Fruit fly (Drosophila melanogaster) whole organism, pupa: Measurements from ENCODE around the gene MTPAP.

Experiments used
- CG13204 ChIP-seq: fragments of 200-800 bp; sonication (Bioruptor generic); optimal IDR thresholded peaks from 2 replicates; lab custom pipeline; 2018; ENCODE audit warnings: missing biosample characterization, mild to moderate bottlenecking, missing genetic modification characterization, moderate library complexity
- CG14655 ChIP-seq: fragments of 200-800 bp; sonication (Bioruptor generic); optimal IDR thresholded peaks from 3 replicates; lab custom pipeline; 2017; ENCODE audit warnings: mild to moderate bottlenecking, missing biosample characterization, missing genetic modification reagents, missing genetic modification characterization
- CG34367 ChIP-seq: fragments of 200-800 bp; sonication (Bioruptor generic); optimal IDR thresholded peaks from 2 replicates; lab custom pipeline; 2018; ENCODE audit warnings: missing biosample characterization, mild to moderate bottlenecking, missing genetic modification characterization

DNA sequence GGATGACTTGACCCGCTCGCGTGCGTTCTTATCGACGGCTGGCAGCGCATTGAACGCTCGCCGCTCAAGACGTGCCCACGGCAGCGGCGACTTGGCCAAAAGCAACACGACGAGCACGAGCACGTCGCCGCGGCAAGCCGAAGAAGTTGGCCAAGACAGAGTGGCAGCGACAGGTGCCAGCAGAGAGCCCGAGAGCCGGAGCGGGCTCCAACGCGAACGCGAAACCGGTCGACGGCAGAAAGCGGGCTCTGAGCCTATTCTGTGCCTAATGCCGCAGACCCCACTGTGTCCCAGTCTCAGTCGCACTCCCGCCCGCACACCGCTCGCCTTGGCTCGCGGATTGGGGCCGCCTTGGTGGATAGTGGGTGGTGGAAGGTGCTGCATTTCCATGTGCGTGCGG lies 40.7 kb downstream of the MTPAP start:
- no peak for TF ChIP-seq CG34367 (tag; lab: Kevin White, UChicago)
- TF ChIP-seq CG13204: peak; percentile 94
- TF ChIP-seq CG14655 (GFP tag; lab: Kevin White, UChicago): no peak
